Worm (Caenorhabditis elegans) whole organism, young adult: ENCODE measurements around the gene metl-1.
A peak's percentile ranks its signal among the peaks of the same experiment; 100 is the strongest.

Source experiments
- B0019.2 ChIP-seq: fragments of 200-800 bp; sonication (Bioruptor generic); conservative IDR thresholded peaks from 2 replicates; pipeline ENCODE4 v1.3.6; 2022; ENCODE audit warnings: missing genetic modification reagents, missing genetic modification characterization, missing compliant biosample characterization
- B0261.1 ChIP-seq: sonication (generic microtip); optimal IDR thresholded peaks from 2 replicates; lab custom pipeline; 2016; ENCODE audit warnings: mild to moderate bottlenecking, missing genetic modification characterization, moderate library complexity, missing compliant biosample characterization
- B0336.3 ChIP-seq: fragments of 200-800 bp; sonication (Bioruptor generic); IDR thresholded peaks from 2 replicates; pipeline ENCODE4 v1.3.6; 2022; ENCODE audit warnings: missing genetic modification characterization, missing compliant biosample characterization
- C06A6.2 ChIP-seq: fragments of 200-800 bp; sonication (Bioruptor generic); conservative IDR thresholded peaks from 2 replicates; pipeline ENCODE4 v1.3.6; 2022; ENCODE audit warnings: missing genetic modification characterization, missing compliant biosample characterization
- F10E7.11 ChIP-seq: sonication (generic microtip); optimal IDR thresholded peaks from 2 replicates; lab custom pipeline; 2017; ENCODE audit warnings: mild to moderate bottlenecking, missing genetic modification characterization, moderate library complexity, missing compliant biosample characterization
- F33H1.4 ChIP-seq: fragments of 200-800 bp; sonication (Bioruptor generic); IDR thresholded peaks from 2 replicates; pipeline ENCODE4 v1.3.6; 2022; ENCODE audit warnings: missing genetic modification reagents, missing genetic modification characterization, missing compliant biosample characterization
- F37B4.10 ChIP-seq: fragments of 200-800 bp; sonication (Bioruptor generic); IDR thresholded peaks from 2 replicates; pipeline ENCODE4 v1.3.6; 2022; ENCODE audit warnings: missing genetic modification characterization, missing compliant biosample characterization
- F57A8.1 ChIP-seq: fragments of 200-800 bp; sonication (Bioruptor generic); optimal IDR thresholded peaks from 2 replicates; lab custom pipeline; 2018; ENCODE audit warnings: mild to moderate bottlenecking, missing genetic modification characterization, moderate library complexity, missing compliant biosample characterization
- F57C9.4 ChIP-seq: sonication (generic microtip); optimal IDR thresholded peaks from 2 replicates; lab custom pipeline; 2017; ENCODE audit warnings: mild to moderate bottlenecking, missing genetic modification characterization, missing compliant biosample characterization
- K12H6.12 ChIP-seq: fragments of 200-800 bp; sonication (Bioruptor generic); optimal IDR thresholded peaks from 2 replicates; lab custom pipeline; 2018; ENCODE audit warnings: mild to moderate bottlenecking, missing genetic modification characterization, missing compliant biosample characterization
- T26A5.8 ChIP-seq: sonication (generic microtip); optimal IDR thresholded peaks from 2 replicates; lab custom pipeline; 2016; ENCODE audit warnings: missing genetic modification characterization, missing compliant biosample characterization
- Y53F4B.3 ChIP-seq: fragments of 200-800 bp; sonication (Bioruptor generic); IDR thresholded peaks from 2 replicates; pipeline ENCODE4 v1.3.6; 2022; ENCODE audit warnings: missing genetic modification reagents, missing genetic modification characterization, missing compliant biosample characterization
- Y56A3A.18 ChIP-seq: fragments of 200-800 bp; sonication (Bioruptor generic); IDR thresholded peaks from 2 replicates; pipeline ENCODE4 v1.3.6; 2022; ENCODE audit warnings: missing genetic modification reagents, missing genetic modification characterization, missing compliant biosample characterization
- Y67H2A.10 ChIP-seq: fragments of 200-800 bp; sonication (Bioruptor generic); conservative IDR thresholded peaks from 2 replicates; pipeline ENCODE4 v1.3.6; 2022; ENCODE audit warnings: missing genetic modification reagents, missing genetic modification characterization, missing compliant biosample characterization
- ama-1 ChIP-seq, 3 experiments: fragments of 150-350 bp in 1 of 3; sonication (generic microtip) in 2 of 3; optimal IDR thresholded peaks; 2 replicates each; lab custom pipeline; 2014 to 2018; ENCODE audit warnings: missing biosample characterization in 2 of 3, missing genetic modification characterization in 2 of 3, missing genetic modification reagents in 2 of 3
- athp-1 ChIP-seq: sonication (generic microtip); optimal IDR thresholded peaks from 2 replicates; lab custom pipeline; 2017; ENCODE audit warnings: mild to moderate bottlenecking, missing genetic modification characterization, missing compliant biosample characterization
- attf-5 ChIP-seq: fragments of 200-800 bp; sonication (Bioruptor generic); optimal IDR thresholded peaks from 2 replicates; lab custom pipeline; 2018; ENCODE audit warnings: mild to moderate bottlenecking, missing genetic modification characterization, missing compliant biosample characterization
- attf-6 ChIP-seq: fragments of 200-800 bp; sonication (Bioruptor generic); IDR thresholded peaks from 2 replicates; pipeline ENCODE4 v1.3.6; 2022; ENCODE audit warnings: missing genetic modification reagents, missing genetic modification characterization, missing compliant biosample characterization
- cebp-1 ChIP-seq, 2 experiments: fragments of 200-800 bp in 1 of 2; sonication (Bioruptor generic) in 1 of 2; sonication (generic microtip) in 1 of 2; IDR thresholded peaks in 1 of 2; optimal IDR thresholded peaks in 1 of 2; 2 replicates each; pipeline versions ENCODE4 v1.3.6 to Lab custom; 2017 to 2022; ENCODE audit warnings: missing compliant biosample characterization in 2 of 2, missing genetic modification characterization in 2 of 2, mild to moderate bottlenecking in 1 of 2, missing genetic modification reagents in 1 of 2, moderate library complexity in 1 of 2
- ceh-100 ChIP-seq: fragments of 200-800 bp; sonication (Bioruptor generic); IDR thresholded peaks from 2 replicates; pipeline ENCODE4 v1.3.6; 2022; ENCODE audit warnings: missing genetic modification reagents, missing genetic modification characterization, missing compliant biosample characterization
- ceh-27 ChIP-seq: fragments of 200-800 bp; sonication (Bioruptor generic); optimal IDR thresholded peaks from 2 replicates; lab custom pipeline; 2018; ENCODE audit warnings: mild to moderate bottlenecking, missing genetic modification characterization, moderate library complexity, missing compliant biosample characterization
- egl-18 ChIP-seq: fragments of 200-800 bp; sonication (Bioruptor generic); IDR thresholded peaks from 2 replicates; pipeline ENCODE4 v1.3.6; 2022; ENCODE audit warnings: missing genetic modification reagents, missing genetic modification characterization, missing compliant biosample characterization
- egl-44 ChIP-seq: fragments of 200-800 bp; sonication (Bioruptor generic); IDR thresholded peaks from 2 replicates; pipeline ENCODE4 v1.3.6; 2022; ENCODE audit warnings: missing genetic modification reagents, missing genetic modification characterization, missing compliant biosample characterization
- fkh-3 ChIP-seq: sonication (generic microtip); optimal IDR thresholded peaks from 2 replicates; lab custom pipeline; 2016; ENCODE audit warnings: mild to moderate bottlenecking, missing genetic modification characterization, missing compliant biosample characterization
- hlh-26 ChIP-seq: fragments of 200-800 bp; sonication (Bioruptor generic); conservative IDR thresholded peaks from 2 replicates; pipeline ENCODE4 v1.3.6; 2022; ENCODE audit warnings: missing genetic modification reagents, missing genetic modification characterization, missing compliant biosample characterization
- hmg-1.2 ChIP-seq: fragments of 200-800 bp; sonication (Bioruptor generic); IDR thresholded peaks from 2 replicates; pipeline ENCODE4 v1.3.6; 2022; ENCODE audit warnings: missing genetic modification reagents, missing genetic modification characterization, missing compliant biosample characterization
- hsf-1 ChIP-seq: fragments of 200-800 bp; sonication (Bioruptor generic); IDR thresholded peaks from 2 replicates; pipeline ENCODE4 v1.3.6; 2022; ENCODE audit warnings: missing genetic modification reagents, missing genetic modification characterization, missing compliant biosample characterization
- lag-1 ChIP-seq: fragments of 200-800 bp; sonication (Bioruptor generic); IDR thresholded peaks from 2 replicates; pipeline ENCODE4 v1.3.6; 2022; ENCODE audit warnings: missing genetic modification reagents, missing genetic modification characterization, missing compliant biosample characterization
- lin-26 ChIP-seq: fragments of 200-800 bp; sonication (Bioruptor generic); IDR thresholded peaks from 2 replicates; pipeline ENCODE4 v1.3.6; 2022; ENCODE audit warnings: missing genetic modification reagents, missing genetic modification characterization, missing compliant biosample characterization
- lin-54 ChIP-seq: fragments of 200-800 bp; sonication (Bioruptor generic); optimal IDR thresholded peaks from 2 replicates; lab custom pipeline; 2018; ENCODE audit warnings: mild to moderate bottlenecking, missing genetic modification characterization, missing compliant biosample characterization
- madf-8 ChIP-seq: fragments of 200-800 bp; sonication (Bioruptor generic); conservative IDR thresholded peaks from 2 replicates; pipeline ENCODE4 v1.3.6; 2022; ENCODE audit warnings: missing genetic modification reagents, missing genetic modification characterization, missing compliant biosample characterization
- mcd-1 ChIP-seq: fragments of 200-800 bp; sonication (Bioruptor generic); IDR thresholded peaks from 2 replicates; pipeline ENCODE4 v1.3.6; 2022; ENCODE audit warnings: missing genetic modification reagents, missing genetic modification characterization, missing compliant biosample characterization
- mel-28 ChIP-seq: sonication (generic microtip); optimal IDR thresholded peaks from 2 replicates; lab custom pipeline; 2016; ENCODE audit warnings: borderline replicate concordance, mild to moderate bottlenecking, missing genetic modification characterization, missing compliant biosample characterization
- nfya-2 ChIP-seq: fragments of 200-800 bp; sonication (Bioruptor generic); IDR thresholded peaks from 2 replicates; pipeline ENCODE4 v1.3.6; 2022; ENCODE audit warnings: missing genetic modification reagents, missing genetic modification characterization, missing compliant biosample characterization
- nhr-179 ChIP-seq: sonication (generic microtip); optimal IDR thresholded peaks from 2 replicates; lab custom pipeline; 2016; ENCODE audit warnings: mild to moderate bottlenecking, missing genetic modification characterization, missing compliant biosample characterization
- nhr-27 ChIP-seq: fragments of 200-800 bp; sonication (Bioruptor generic); optimal IDR thresholded peaks from 2 replicates; lab custom pipeline; 2018; ENCODE audit warnings: mild to moderate bottlenecking, missing genetic modification characterization, moderate library complexity, missing compliant biosample characterization
- nhr-80 ChIP-seq: sonication (generic microtip); optimal IDR thresholded peaks from 2 replicates; lab custom pipeline; 2016; ENCODE audit warnings: missing genetic modification characterization, missing compliant biosample characterization
- nhr-90 ChIP-seq: sonication (generic microtip); optimal IDR thresholded peaks from 2 replicates; lab custom pipeline; 2016; ENCODE audit warnings: missing genotype, mild to moderate bottlenecking, missing genetic modification characterization, missing compliant biosample characterization
- pha-4 ChIP-seq: fragments of 150-350 bp; sonication (generic microtip); optimal IDR thresholded peaks from 2 replicates; lab custom pipeline; 2014; ENCODE audit warnings: missing biosample characterization, missing genetic modification reagents, missing genetic modification characterization
- rcor-1 ChIP-seq: fragments of 200-800 bp; sonication (Bioruptor generic); IDR thresholded peaks from 2 replicates; pipeline ENCODE4 v1.3.6; 2022; ENCODE audit warnings: missing genetic modification reagents, missing genetic modification characterization, missing compliant biosample characterization
- snpc-1.3 ChIP-seq: sonication (generic microtip); optimal IDR thresholded peaks from 2 replicates; lab custom pipeline; 2017; ENCODE audit warnings: missing genetic modification characterization, mild to moderate bottlenecking, missing compliant biosample characterization, antibody characterized with exemption, moderate library complexity, missing genotype, missing genetic modification reagents; ENCODE audit not compliant: insufficient read depth
- snpc-3.4 ChIP-seq: sonication (generic microtip); optimal IDR thresholded peaks from 2 replicates; lab custom pipeline; 2017; ENCODE audit warnings: missing genetic modification characterization, mild to moderate bottlenecking, missing compliant biosample characterization, antibody characterized with exemption, moderate library complexity, missing genotype, missing genetic modification reagents
- snpc-4 ChIP-seq, 5 experiments: fragments of 150-350 bp in 1 of 5; sonication (generic microtip) in 4 of 5; optimal IDR thresholded peaks; 2 replicates each; lab custom pipeline; 2014 to 2018; ENCODE audit warnings: missing genetic modification characterization in 5 of 5, missing biosample characterization in 3 of 5, antibody characterized with exemption in 2 of 5, mild to moderate bottlenecking in 2 of 5, missing compliant biosample characterization in 2 of 5, missing genotype in 2 of 5, moderate library complexity in 2 of 5, missing genetic modification reagents in 1 of 5
- somi-1 ChIP-seq: fragments of 200-800 bp; sonication (Bioruptor generic); optimal IDR thresholded peaks from 2 replicates; lab custom pipeline; 2018; ENCODE audit warnings: mild to moderate bottlenecking, missing genetic modification characterization, missing compliant biosample characterization
- ztf-18 ChIP-seq: sonication (generic microtip); optimal IDR thresholded peaks from 2 replicates; lab custom pipeline; 2016; ENCODE audit warnings: missing genotype, mild to moderate bottlenecking, missing genetic modification characterization, missing compliant biosample characterization
- ztf-26 ChIP-seq: sonication (generic microtip); optimal IDR thresholded peaks from 2 replicates; lab custom pipeline; 2017; ENCODE audit warnings: missing genetic modification characterization, missing compliant biosample characterization
- ztf-6 ChIP-seq: fragments of 200-800 bp; sonication (Bioruptor generic); IDR thresholded peaks from 2 replicates; pipeline ENCODE4 v1.3.6; 2022; ENCODE audit warnings: missing genetic modification reagents, missing genetic modification characterization, missing compliant biosample characterization

Gene metl-1

DNA sequence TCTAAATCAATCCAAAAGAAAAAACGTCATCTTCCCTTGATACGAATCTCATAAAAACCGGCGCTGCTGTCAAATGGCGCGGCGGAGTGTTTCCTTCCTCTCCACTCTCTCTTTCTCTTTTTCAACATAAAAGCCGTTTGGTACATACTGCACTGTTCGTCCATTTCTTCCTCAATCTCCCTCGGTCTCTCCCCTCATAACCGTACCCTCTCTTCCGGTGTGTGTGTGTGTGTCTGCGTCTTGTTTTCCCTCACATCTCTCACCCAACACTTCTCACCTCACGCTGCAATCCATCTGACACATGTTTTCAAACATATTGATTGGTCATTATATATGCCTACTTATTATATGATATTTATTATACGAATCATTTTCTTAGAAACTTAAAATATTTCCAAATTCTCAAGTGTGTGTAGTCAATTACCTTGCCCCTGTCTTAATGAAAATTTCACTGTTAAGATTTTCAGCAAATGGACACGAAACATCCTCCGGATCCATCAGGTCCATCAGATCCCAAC lies 8.9 kb downstream of the metl-1 start, which contains the start of the genes aars-1 and rga-1 (continued):
- TF ChIP-seq snpc-4 (GFP tag; optimal IDR thresholded peaks at IDR 0.05; lab: Kevin White, UChicago) (no peak), snpc-4 (tag; optimal IDR thresholded peaks at IDR 0.05; lab: Kevin White, UChicago) (peak in 3 of 4 experiments; percentile 18 to 39 (median 38)), F37B4.10 (GFP tag; lab: Robert Waterston, UW) (no peak), nhr-27 (tag; lab: Kevin White, UChicago) (no peak), hmg-1.2 (GFP tag; lab: Robert Waterston, UW) (peak; percentile 66; the same call in 1 of the 2 replicates), K12H6.12 (tag; lab: Kevin White, UChicago) (peak; percentile 4), ztf-18 (peak; percentile 74), Y56A3A.18 (GFP tag; lab: Robert Waterston, UW) (no peak), lin-26 (GFP tag; lab: Robert Waterston, UW) (0 out of 2 replicates have a peak, but pooled peaks have one; percentile 36), T26A5.8 (no peak), ceh-27 (GFP tag; lab: Kevin White, UChicago) (no peak), ztf-26 (tag; lab: Kevin White, UChicago) (no peak), mcd-1 (GFP tag; lab: Robert Waterston, UW) (0 out of 2 replicates have a peak, but pooled peaks have one; percentile 48), cebp-1 (GFP tag; IDR thresholded peaks at IDR 0.05; lab: Robert Waterston, UW) (no peak), cebp-1 (tag; optimal IDR thresholded peaks at IDR 0.05; lab: Kevin White, UChicago) (peak; percentile 59), Y67H2A.10 (GFP tag; lab: Robert Waterston, UW) (no peak), somi-1 (GFP tag; lab: Kevin White, UChicago) (no peak), lin-54 (peak; percentile 2), ceh-100 (no peak), attf-6 (GFP tag; lab: Robert Waterston, UW) (no peak), Y53F4B.3 (no peak), F57C9.4 (tag; lab: Kevin White, UChicago) (no peak), snpc-1.3 (no peak), ztf-6 (GFP tag; lab: Robert Waterston, UW) (no peak), athp-1 (tag; lab: Kevin White, UChicago) (no peak), attf-5 (GFP tag; lab: Kevin White, UChicago) (peak; percentile 80), F33H1.4 (no peak), lag-1 (GFP tag; lab: Robert Waterston, UW) (no peak), egl-18 (no peak), ama-1 (optimal IDR thresholded peaks at IDR 0.05; lab: Kevin White, UChicago) (no peak), ama-1 (GFP tag; optimal IDR thresholded peaks at IDR 0.05; lab: Kevin White, UChicago) (no peak), fkh-3 (tag; lab: Kevin White, UChicago) (no peak), C06A6.2 (GFP tag; lab: Robert Waterston, UW) (no peak), mel-28 (no peak), egl-44 (no peak), B0261.1 (tag; lab: Kevin White, UChicago) (no peak), nhr-80 (tag; lab: Kevin White, UChicago) (peak; percentile 96), B0019.2 (GFP tag; lab: Robert Waterston, UW) (no peak), rcor-1 (no peak), hlh-26 (GFP tag; lab: Robert Waterston, UW) (no peak), nhr-90 (tag; lab: Kevin White, UChicago) (no peak), nfya-2 (GFP tag; lab: Robert Waterston, UW) (no peak), B0336.3 (peak; percentile 52; the same call in 1 of the 2 replicates), F10E7.11 (tag; lab: Kevin White, UChicago) (no peak), snpc-3.4 (no peak), pha-4 (tag; lab: Kevin White, UChicago) (no peak), madf-8 (no peak), F57A8.1 (GFP tag; lab: Kevin White, UChicago) (no peak), hsf-1 (no peak), nhr-179 (tag; lab: Kevin White, UChicago) (no peak)
